Worm (Caenorhabditis elegans) whole organism, mixed stage, embryonic: ENCODE data around the gene nas-22.

Experiments used
- blmp-1 ChIP-seq: fragments of 150-350 bp; optimal IDR thresholded peaks from 2 replicates; lab custom pipeline; 2014; ENCODE audit warnings: missing biosample characterization, missing genetic modification characterization
- ceh-83 ChIP-seq: fragments of 200-800 bp; sonication (Bioruptor generic); optimal IDR thresholded peaks from 2 replicates; lab custom pipeline; 2018; ENCODE audit warnings: mild to moderate bottlenecking, missing genetic modification characterization, missing compliant biosample characterization
- ces-1 ChIP-seq: fragments of 150-350 bp; optimal IDR thresholded peaks from 2 replicates; lab custom pipeline; 2014; ENCODE audit warnings: missing biosample characterization, missing genetic modification reagents, missing genetic modification characterization
- flh-1 ChIP-seq: fragments of 200-800 bp; sonication (Bioruptor generic); optimal IDR thresholded peaks from 2 replicates; lab custom pipeline; 2018; ENCODE audit warnings: mild to moderate bottlenecking, missing genetic modification characterization, moderate library complexity, missing compliant biosample characterization
- hlh-1 ChIP-seq: fragments of 150-350 bp; optimal IDR thresholded peaks from 2 replicates; lab custom pipeline; 2014; ENCODE audit warnings: missing biosample characterization, missing genetic modification reagents, missing genetic modification characterization
- lin-13 ChIP-seq: fragments of 150-350 bp; optimal IDR thresholded peaks from 2 replicates; lab custom pipeline; 2014; ENCODE audit warnings: missing biosample characterization, missing genetic modification characterization
- lsy-2 ChIP-seq: fragments of 150-350 bp; optimal IDR thresholded peaks from 2 replicates; lab custom pipeline; 2014; ENCODE audit warnings: missing biosample characterization, missing genetic modification characterization
- mls-2 ChIP-seq: sonication (generic microtip); optimal IDR thresholded peaks from 2 replicates; lab custom pipeline; 2016; ENCODE audit warnings: mild to moderate bottlenecking, missing genetic modification characterization, moderate library complexity, missing compliant biosample characterization
- nhr-12 ChIP-seq: fragments of 150-350 bp; optimal IDR thresholded peaks from 2 replicates; lab custom pipeline; 2014; ENCODE audit warnings: missing biosample characterization, missing genetic modification characterization
- nhr-237 ChIP-seq: fragments of 150-350 bp; optimal IDR thresholded peaks from 2 replicates; lab custom pipeline; 2014; ENCODE audit warnings: missing biosample characterization, missing genetic modification characterization
- nhr-28 ChIP-seq: fragments of 150-350 bp; optimal IDR thresholded peaks from 2 replicates; lab custom pipeline; 2014; ENCODE audit warnings: missing biosample characterization, missing genetic modification characterization
- unc-62 ChIP-seq: fragments of 150-350 bp; optimal IDR thresholded peaks from 2 replicates; lab custom pipeline; 2014; ENCODE audit warnings: missing biosample characterization, missing genetic modification reagents, missing genetic modification characterization
- ztf-11 ChIP-seq: fragments of 150-350 bp; optimal IDR thresholded peaks from 2 replicates; lab custom pipeline; 2014; ENCODE audit warnings: missing biosample characterization, missing genetic modification characterization

ce11 chrV:11486680-11487079 is 12.2 kb downstream of the nas-22 start, which contains the start of gene T11F9.10:
- TF ChIP-seq lin-13 (tag; lab: Kevin White, UChicago) (no peak), flh-1 (GFP tag; lab: Kevin White, UChicago) (no peak), ztf-11 (no peak), ces-1 (GFP tag; lab: Kevin White, UChicago) (no peak), unc-62 (GFP tag; lab: Kevin White, UChicago) (no peak), ceh-83 (GFP tag; lab: Kevin White, UChicago) (no peak), nhr-237 (tag; lab: Kevin White, UChicago) (no peak), blmp-1 (tag; lab: Kevin White, UChicago) (no peak), hlh-1 (tag; lab: Kevin White, UChicago) (no peak), lsy-2 (tag; lab: Kevin White, UChicago) (no peak), nhr-12 (tag; lab: Kevin White, UChicago) (no peak), mls-2 (tag; lab: Kevin White, UChicago) (no peak), nhr-28 (tag; lab: Kevin White, UChicago) (no peak)
